Fruit fly (Drosophila melanogaster) whole organism, embryonic: ENCODE results near the gene Sry-alpha.

Experiments
- Awh ChIP-seq: fragments of 200-800 bp; sonication (Bioruptor generic); IDR thresholded peaks from 2 replicates; pipeline ENCODE4, ENCODE4 v1.3.6; 2022; ENCODE audit warnings: missing biosample characterization, missing genetic modification characterization
- B-H2 ChIP-seq: fragments of 200-800 bp; sonication (Bioruptor generic); optimal IDR thresholded peaks from 2 replicates; lab custom pipeline; 2018; ENCODE audit warnings: missing biosample characterization, mild to moderate bottlenecking, missing genetic modification characterization
- CG11085 ChIP-seq: fragments of 200-800 bp; sonication (Bioruptor generic); IDR thresholded peaks from 2 replicates; pipeline ENCODE4 v1.3.6; 2022; ENCODE audit warnings: missing biosample characterization, missing genetic modification characterization
- CG12071 ChIP-seq: fragments of 200-800 bp; sonication (Bioruptor generic); optimal IDR thresholded peaks from 3 replicates; lab custom pipeline; 2018; ENCODE audit warnings: missing biosample characterization, mild to moderate bottlenecking, missing genetic modification characterization
- CG12942 ChIP-seq: fragments of 200-800 bp; sonication (Bioruptor generic); optimal IDR thresholded peaks from 3 replicates; lab custom pipeline; 2016; ENCODE audit warnings: missing biosample characterization, missing genetic modification characterization
- CG14050 ChIP-seq: fragments of 200-800 bp; sonication (Bioruptor generic); IDR thresholded peaks from 3 replicates; pipeline ENCODE4 v1.3.6; 2022; ENCODE audit warnings: missing biosample characterization, missing genetic modification characterization
- CG15011 ChIP-seq: fragments of 200-800 bp; sonication (Bioruptor generic); optimal IDR thresholded peaks from 3 replicates; lab custom pipeline; 2018; ENCODE audit warnings: missing biosample characterization, mild to moderate bottlenecking, missing genetic modification characterization
- CG15073 ChIP-seq: fragments of 200-800 bp; sonication (Bioruptor generic); optimal IDR thresholded peaks from 2 replicates; lab custom pipeline; 2016; ENCODE audit warnings: missing biosample characterization, missing genetic modification characterization
- CG17361 ChIP-seq: fragments of 200-800 bp; sonication (Bioruptor generic); IDR thresholded peaks from 3 replicates; pipeline ENCODE4 v1.3.6; 2022; ENCODE audit warnings: missing biosample characterization, missing genetic modification characterization
- CG17612 ChIP-seq: fragments of 200-800 bp; sonication (Bioruptor generic); IDR thresholded peaks from 2 replicates; pipeline ENCODE4 v1.3.6; 2022; ENCODE audit warnings: missing biosample characterization, missing genetic modification characterization
- CG18476 ChIP-seq: fragments of 200-800 bp; sonication (Bioruptor generic); optimal IDR thresholded peaks from 2 replicates; lab custom pipeline; 2016; ENCODE audit warnings: missing biosample characterization, mild to moderate bottlenecking, missing genetic modification characterization
- CG33557 ChIP-seq: fragments of 200-800 bp; sonication (Bioruptor generic); optimal IDR thresholded peaks from 2 replicates; lab custom pipeline; 2019; ENCODE audit warnings: missing biosample characterization, mild to moderate bottlenecking, missing genetic modification characterization, moderate library complexity
- CG34224 ChIP-seq: fragments of 200-800 bp; sonication (Bioruptor generic); IDR thresholded peaks from 3 replicates; pipeline ENCODE4 v1.3.6; 2022; ENCODE audit warnings: missing biosample characterization, missing genetic modification characterization; ENCODE audit not compliant: partially characterized antibody
- CG34376 ChIP-seq: fragments of 200-800 bp; sonication (Bioruptor generic); optimal IDR thresholded peaks from 2 replicates; lab custom pipeline; 2018; ENCODE audit warnings: missing biosample characterization, mild to moderate bottlenecking, missing genetic modification characterization
- CG3847 ChIP-seq: fragments of 200-800 bp; sonication (Bioruptor generic); IDR thresholded peaks from 2 replicates; pipeline ENCODE4 v1.3.6; 2022; ENCODE audit warnings: missing biosample characterization, missing genetic modification characterization
- CG42726 ChIP-seq: fragments of 200-800 bp; sonication (Bioruptor generic); IDR thresholded peaks from 2 replicates; pipeline ENCODE4 v1.3.6; 2022; ENCODE audit warnings: missing biosample characterization, missing genetic modification characterization; ENCODE audit not compliant: partially characterized antibody
- CG5180 ChIP-seq: fragments of 200-800 bp; sonication (Bioruptor generic); optimal IDR thresholded peaks from 3 replicates; lab custom pipeline; 2017; ENCODE audit warnings: missing biosample characterization, missing genetic modification characterization, mild to moderate bottlenecking, moderate library complexity, missing genetic modification reagents
- CG5245 ChIP-seq: fragments of 200-800 bp; sonication (Bioruptor generic); optimal IDR thresholded peaks from 3 replicates; lab custom pipeline; 2016; ENCODE audit warnings: missing biosample characterization, missing genetic modification characterization
- CG7963 ChIP-seq: fragments of 200-800 bp; sonication (Bioruptor generic); IDR thresholded peaks from 3 replicates; pipeline ENCODE4 v1.3.6; 2022; ENCODE audit warnings: missing biosample characterization, missing genetic modification characterization; ENCODE audit not compliant: partially characterized antibody
- CG9437 ChIP-seq: fragments of 200-800 bp; sonication (Bioruptor generic); optimal IDR thresholded peaks from 2 replicates; lab custom pipeline; 2018; ENCODE audit warnings: missing biosample characterization, mild to moderate bottlenecking, missing genetic modification characterization
- CkIIα-i1 ChIP-seq: fragments of 200-800 bp; sonication (Bioruptor generic); IDR thresholded peaks from 2 replicates; pipeline ENCODE4 v1.3.6; 2022; ENCODE audit warnings: missing biosample characterization, missing genetic modification characterization
- D19B ChIP-seq: fragments of 200-800 bp; sonication (Bioruptor generic); optimal IDR thresholded peaks from 2 replicates; lab custom pipeline; 2017; ENCODE audit warnings: missing biosample characterization, mild to moderate bottlenecking, missing genetic modification characterization
- Dip2 ChIP-seq: fragments of 200-800 bp; sonication (Bioruptor generic); IDR thresholded peaks from 2 replicates; pipeline ENCODE4 v1.3.6; 2022; ENCODE audit warnings: missing biosample characterization, missing genetic modification characterization
- ERR ChIP-seq: fragments of 200-800 bp; sonication (Bioruptor generic); optimal IDR thresholded peaks from 2 replicates; lab custom pipeline; 2016; ENCODE audit warnings: missing biosample characterization, missing genetic modification characterization
- Ets97D ChIP-seq: fragments of 200-800 bp; sonication (Bioruptor generic); optimal IDR thresholded peaks from 3 replicates; lab custom pipeline; 2016; ENCODE audit warnings: missing biosample characterization, missing genetic modification characterization
- HmgD ChIP-seq: fragments of 200-800 bp; sonication (Bioruptor generic); optimal IDR thresholded peaks from 3 replicates; lab custom pipeline; 2016; ENCODE audit warnings: missing biosample characterization, missing genetic modification characterization
- Myb ChIP-seq: fragments of 200-800 bp; sonication (Bioruptor generic); optimal IDR thresholded peaks from 2 replicates; lab custom pipeline; 2016; ENCODE audit warnings: missing biosample characterization, missing genetic modification characterization
- Neu2 ChIP-seq: fragments of 200-800 bp; sonication (Bioruptor generic); optimal IDR thresholded peaks from 3 replicates; lab custom pipeline; 2016; ENCODE audit warnings: missing biosample characterization, missing genetic modification characterization, borderline replicate concordance
- Nf-YB ChIP-seq: fragments of 200-800 bp; sonication (Bioruptor generic); optimal IDR thresholded peaks from 3 replicates; lab custom pipeline; 2019; ENCODE audit warnings: missing biosample characterization, mild to moderate bottlenecking, missing genetic modification characterization, moderate library complexity
- Taf1 ChIP-seq: fragments of 200-800 bp; sonication (Bioruptor generic); IDR thresholded peaks from 2 replicates; pipeline ENCODE4 v1.3.6; 2022; ENCODE audit warnings: missing biosample characterization, missing genetic modification characterization
- Xbp1 ChIP-seq: fragments of 200-800 bp; sonication (Bioruptor generic); optimal IDR thresholded peaks from 3 replicates; lab custom pipeline; 2016; ENCODE audit warnings: missing biosample characterization, mild to moderate bottlenecking, missing genetic modification characterization
- ab ChIP-seq: fragments of 200-800 bp; sonication (Bioruptor generic); optimal IDR thresholded peaks from 2 replicates; lab custom pipeline; 2016; ENCODE audit warnings: missing biosample characterization, missing genetic modification characterization
- bsh ChIP-seq, 2 experiments: fragments of 200-800 bp; sonication (Bioruptor generic); optimal IDR thresholded peaks; 2 replicates each; lab custom pipeline; 2017 to 2018; ENCODE audit warnings: mild to moderate bottlenecking in 2 of 2, missing biosample characterization in 2 of 2, missing genetic modification characterization in 2 of 2, moderate library complexity in 1 of 2
- ci ChIP-seq: fragments of 200-800 bp; sonication (Bioruptor generic); IDR thresholded peaks from 3 replicates; pipeline ENCODE4 v1.3.6; 2022; ENCODE audit warnings: missing biosample characterization, missing genetic modification characterization
- crol ChIP-seq: fragments of 200-800 bp; sonication (Bioruptor generic); IDR thresholded peaks from 2 replicates; pipeline ENCODE4 v1.3.6; 2022; ENCODE audit warnings: missing biosample characterization, missing genetic modification characterization
- ems ChIP-seq: fragments of 200-800 bp; sonication (Bioruptor generic); optimal IDR thresholded peaks from 3 replicates; lab custom pipeline; 2016; ENCODE audit warnings: missing biosample characterization, missing genetic modification characterization
- eve ChIP-seq, 2 experiments: fragments of >200 bp; optimal IDR thresholded peaks; 2 replicates each; lab custom pipeline; 2017; ENCODE audit warnings: missing biosample characterization in 2 of 2, missing genetic modification characterization in 2 of 2
- gem ChIP-seq: fragments of 200-800 bp; sonication (Bioruptor generic); optimal IDR thresholded peaks from 2 replicates; lab custom pipeline; 2019; ENCODE audit warnings: missing biosample characterization, mild to moderate bottlenecking, missing genetic modification characterization, moderate library complexity
- kah ChIP-seq: fragments of 200-800 bp; sonication (Bioruptor generic); optimal IDR thresholded peaks from 2 replicates; lab custom pipeline; 2018; ENCODE audit warnings: missing biosample characterization, mild to moderate bottlenecking, missing genetic modification characterization
- otp ChIP-seq: fragments of 200-800 bp; sonication (Bioruptor generic); IDR thresholded peaks from 3 replicates; pipeline ENCODE4, ENCODE4 v1.3.6; 2022; ENCODE audit warnings: missing biosample characterization, missing genetic modification characterization
- pho ChIP-seq: fragments of 200-800 bp; sonication (Bioruptor generic); optimal IDR thresholded peaks from 2 replicates; lab custom pipeline; 2016; ENCODE audit warnings: missing biosample characterization, missing genetic modification characterization
- pum ChIP-seq: fragments of 200-800 bp; sonication (Bioruptor generic); optimal IDR thresholded peaks from 2 replicates; lab custom pipeline; 2016; ENCODE audit warnings: missing biosample characterization, missing genetic modification characterization
- row ChIP-seq: fragments of 200-800 bp; sonication (Bioruptor generic); IDR thresholded peaks from 3 replicates; pipeline ENCODE4 v1.3.6; 2022; ENCODE audit warnings: missing biosample characterization, missing genetic modification characterization
- schlank ChIP-seq: fragments of 200-800 bp; sonication (Bioruptor generic); optimal IDR thresholded peaks from 2 replicates; lab custom pipeline; 2018; ENCODE audit warnings: missing biosample characterization, mild to moderate bottlenecking, missing genetic modification characterization
- sens ChIP-seq: fragments of 200-800 bp; sonication (Bioruptor generic); peaks from one replicate; lab custom pipeline; 2016; ENCODE audit warnings: missing biosample characterization, missing genetic modification characterization
- slou ChIP-seq: fragments of 200-800 bp; sonication (Bioruptor generic); optimal IDR thresholded peaks from 3 replicates; lab custom pipeline; 2016; ENCODE audit warnings: missing biosample characterization, missing genetic modification characterization
- sna ChIP-seq: fragments of 200-800 bp; sonication (Bioruptor generic); IDR thresholded peaks from 2 replicates; pipeline ENCODE4 v1.3.6; 2022; ENCODE audit warnings: missing biosample characterization, missing genetic modification characterization; ENCODE audit not compliant: partially characterized antibody
- tgo ChIP-seq: fragments of 200-800 bp; sonication (Bioruptor generic); IDR thresholded peaks from 3 replicates; pipeline ENCODE4 v1.3.6; 2022; ENCODE audit warnings: missing biosample characterization, missing genetic modification characterization
- trem ChIP-seq: fragments of 200-800 bp; optimal IDR thresholded peaks from 3 replicates; lab custom pipeline; 2019; ENCODE audit warnings: missing biosample characterization, mild to moderate bottlenecking, missing genetic modification characterization, moderate library complexity
- vnd ChIP-seq: fragments of 200-800 bp; sonication (Bioruptor generic); IDR thresholded peaks from 3 replicates; pipeline ENCODE4 v1.3.6; 2022; ENCODE audit warnings: missing biosample characterization, missing genetic modification characterization; ENCODE audit not compliant: partially characterized antibody
- wor ChIP-seq: fragments of 200-800 bp; sonication (Bioruptor generic); IDR thresholded peaks from 2 replicates; pipeline ENCODE4 v1.3.6; 2022; ENCODE audit warnings: missing biosample characterization, missing genetic modification characterization

Gene Sry-alpha

dm6 chr3R:30092700-30093044 lies 53.2 kb downstream of the Sry-alpha start (continued):
- TF ChIP-seq CG14050 (GFP tag; lab: Robert Waterston, UW): peak; percentile 83
- no peak for TF ChIP-seq slou (GFP tag; lab: Kevin White, UChicago)
- TF ChIP-seq ERR (GFP tag; lab: Kevin White, UChicago): peak; percentile 84
- no peak for TF ChIP-seq sna (GFP tag; lab: Robert Waterston, UW)
- TF ChIP-seq CG17361 (GFP tag; lab: Robert Waterston, UW): peak; percentile 82
- peak; percentile 21 for TF ChIP-seq D19B (GFP tag; lab: Kevin White, UChicago)
- TF ChIP-seq kah: peak; percentile 54
- TF ChIP-seq CG12071 (GFP tag; lab: Kevin White, UChicago): peak; percentile 84
- TF ChIP-seq eve (GFP tag; optimal IDR thresholded peaks at IDR 0.05; lab: Kevin White, UChicago): peak in 1 of 2 experiments; percentile 76
- no peak; the same call in 1 of the 2 replicates for TF ChIP-seq crol (GFP tag; lab: Robert Waterston, UW)
- TF ChIP-seq Myb (GFP tag; lab: Kevin White, UChicago): peak; percentile 74
- no peak for TF ChIP-seq Neu2 (GFP tag; lab: Kevin White, UChicago)
- TF ChIP-seq wor (GFP tag; lab: Robert Waterston, UW): peak; percentile 80; the same call in 1 of the 2 replicates
- TF ChIP-seq CG15073 (GFP tag; lab: Kevin White, UChicago): peak; percentile 9
- TF ChIP-seq CG17612 (GFP tag; lab: Robert Waterston, UW): peak; percentile 76
- peak; percentile 82 for TF ChIP-seq pum (GFP tag; lab: Kevin White, UChicago)
- peak; percentile 71 for TF ChIP-seq CG15011 (GFP tag; lab: Kevin White, UChicago)
- no peak for TF ChIP-seq CG7963 (GFP tag; lab: Robert Waterston, UW)
- TF ChIP-seq CG9437 (GFP tag; lab: Kevin White, UChicago): peak; percentile 61
- TF ChIP-seq otp (GFP tag; lab: Robert Waterston, UW): peak; percentile 80; the same call in 2 of the 3 replicates
- peak; percentile 57 for TF ChIP-seq Ets97D
- TF ChIP-seq pho (GFP tag; lab: Kevin White, UChicago): peak; percentile 86
- peak; percentile 38 for TF ChIP-seq CG33557 (GFP tag; lab: Kevin White, UChicago)
- peak; percentile 79 for TF ChIP-seq CG18476 (GFP tag; lab: Kevin White, UChicago)
- TF ChIP-seq vnd: no peak
- peak in 1 of 2 experiments; percentile 90 for TF ChIP-seq bsh (GFP tag; optimal IDR thresholded peaks at IDR 0.05; lab: Kevin White, UChicago)
- TF ChIP-seq CG34224 (GFP tag; lab: Robert Waterston, UW): no peak
- peak; percentile 57 for TF ChIP-seq HmgD (GFP tag; lab: Kevin White, UChicago)
- peak; percentile 62 for TF ChIP-seq CG5180
- peak; percentile 66 for TF ChIP-seq trem (tag; lab: Kevin White, UChicago)
- TF ChIP-seq CG12942: peak; percentile 75
- TF ChIP-seq CG3847 (GFP tag; lab: Robert Waterston, UW): peak; percentile 87
- peak; percentile 86 for TF ChIP-seq ems (GFP tag; lab: Kevin White, UChicago)
- no peak for TF ChIP-seq Dip2 (GFP tag; lab: Robert Waterston, UW)
- TF ChIP-seq Nf-YB: peak; percentile 58
- peak; percentile 90 for TF ChIP-seq gem (tag; lab: Kevin White, UChicago)
- 0 out of 2 replicates have a peak, but pooled peaks have one; percentile 40 for TF ChIP-seq CkIIα-i1
- TF ChIP-seq CG5245 (GFP tag; lab: Kevin White, UChicago): peak; percentile 79
- TF ChIP-seq row: peak; percentile 91
- TF ChIP-seq B-H2 (GFP tag; lab: Kevin White, UChicago): peak; percentile 72
- TF ChIP-seq tgo (GFP tag; lab: Robert Waterston, UW): peak; percentile 79
- TF ChIP-seq Taf1 (GFP tag; lab: Robert Waterston, UW): peak; percentile 69
- TF ChIP-seq CG42726 (GFP tag; lab: Robert Waterston, UW): no peak
- TF ChIP-seq schlank (tag; lab: Kevin White, UChicago): peak; percentile 81
- TF ChIP-seq ab: peak; percentile 33
- peak; percentile 93 for TF ChIP-seq ci (GFP tag; lab: Robert Waterston, UW)
- peak; percentile 83 for TF ChIP-seq CG11085
- TF ChIP-seq Awh: peak; percentile 88
- peak; percentile 95 for TF ChIP-seq sens (GFP tag; lab: Kevin White, UChicago)
- peak; percentile 89 for TF ChIP-seq Xbp1 (GFP tag; lab: Kevin White, UChicago)
- TF ChIP-seq CG34376 (GFP tag; lab: Kevin White, UChicago): peak; percentile 58
